Fruit fly (Drosophila melanogaster) whole organism, larva: ENCODE measurements around the gene CG10949.

Experiments
- noc ChIP-seq: fragments of 200-800 bp; sonication (Bioruptor generic); optimal IDR thresholded peaks from 3 replicates; lab custom pipeline; 2019; ENCODE audit warnings: missing biosample characterization, mild to moderate bottlenecking, missing genetic modification characterization, moderate library complexity

Gene CG10949

dm6 chr2L:20417597-20418286 is 1.0 kb upstream of the CG10949 start:
- TF ChIP-seq noc: peak; percentile 38

dm6 chr2L:20414750-20415211 is 1.9 kb downstream of the CG10949 start, which contains the start of gene CG10947:
CG10947 (minus strand) TSS chr2L:20414800.
- TF ChIP-seq noc: no peak

- no peak for TF ChIP-seq noc
Measured at dm6 chr2L:20413826-20414225, 2.9 kb downstream of the CG10949 start.

dm6 chr2L:20401408-20401807 is 15.3 kb downstream of the CG10949 start:
- TF ChIP-seq noc: no peak

dm6 chr2L:20400875-20401274 is 15.8 kb downstream of the CG10949 start:
- no peak for TF ChIP-seq noc

- no peak for TF ChIP-seq noc
Measured at dm6 chr2L:20399239-20399638, 17.5 kb downstream of the CG10949 start.

- no peak for TF ChIP-seq noc
Measured at dm6 chr2L:20397032-20397431, 19.7 kb downstream of the CG10949 start.

- TF ChIP-seq noc: peak; percentile 65
Measured at dm6 chr2L:20390004-20390403, 26.7 kb downstream of the CG10949 start.

- TF ChIP-seq noc: no peak
Measured at dm6 chr2L:20382141-20382815, 34.4 kb downstream of the CG10949 start, which contains the start of gene CG16798. CG16798 (minus strand) TSS chr2L:20382356.

dm6 chr2L:20381329-20381728 is 35.4 kb downstream of the CG10949 start:
- TF ChIP-seq noc: no peak

- no peak for TF ChIP-seq noc
Measured at dm6 chr2L:20374054-20374507, 42.6 kb downstream of the CG10949 start, which contains the start of gene Ugt37A1. Ugt37A1 (minus strand) TSS chr2L:20374104.

- no peak for TF ChIP-seq noc
Measured at dm6 chr2L:20371451-20371850, 45.3 kb downstream of the CG10949 start.

dm6 chr2L:20370151-20370550 is 46.6 kb downstream of the CG10949 start:
- TF ChIP-seq noc: no peak
